Worm (Caenorhabditis elegans) whole organism, L1 larva: ENCODE measurements around the gene E01G6.2.

ENCODE experiments used
- Y116A8C.19 ChIP-seq: sonication (generic microtip); optimal IDR thresholded peaks from 2 replicates; lab custom pipeline; 2016; ENCODE audit warnings: missing compliant biosample characterization, missing genetic modification characterization, borderline replicate concordance
- aha-1 ChIP-seq: fragments of 150-350 bp; optimal IDR thresholded peaks from 2 replicates; lab custom pipeline; 2014; ENCODE audit warnings: missing biosample characterization, missing genetic modification characterization
- alr-1 ChIP-seq: fragments of 200-800 bp; sonication (Bioruptor generic); optimal IDR thresholded peaks from 2 replicates; lab custom pipeline; 2018; ENCODE audit warnings: borderline replicate concordance, mild to moderate bottlenecking, missing genetic modification characterization, missing compliant biosample characterization
- aly-2 ChIP-seq: fragments of 150-350 bp; optimal IDR thresholded peaks from 2 replicates; lab custom pipeline; 2014; ENCODE audit warnings: missing biosample characterization, missing genetic modification characterization
- blmp-1 ChIP-seq: fragments of 150-350 bp; optimal IDR thresholded peaks from 2 replicates; lab custom pipeline; 2014; ENCODE audit warnings: missing biosample characterization, missing genetic modification characterization
- ceh-88 ChIP-seq: fragments of 200-800 bp; sonication (Bioruptor generic); IDR thresholded peaks from 2 replicates; pipeline ENCODE4 v1.3.6; 2022; ENCODE audit warnings: missing genetic modification characterization, missing compliant biosample characterization
- ceh-90 ChIP-seq: sonication (generic microtip); optimal IDR thresholded peaks from 2 replicates; lab custom pipeline; 2016; ENCODE audit warnings: missing genetic modification characterization, missing compliant biosample characterization
- ces-1 ChIP-seq: fragments of 150-350 bp; optimal IDR thresholded peaks from 2 replicates; lab custom pipeline; 2014; ENCODE audit warnings: missing biosample characterization, missing genetic modification reagents, missing genetic modification characterization
- dsc-1 ChIP-seq: sonication (generic microtip); optimal IDR thresholded peaks from 2 replicates; lab custom pipeline; 2016; ENCODE audit warnings: mild to moderate bottlenecking, missing genetic modification characterization, missing compliant biosample characterization
- efl-1 ChIP-seq, 4 experiments: fragments of 150-350 bp; optimal IDR thresholded peaks in 3 of 4; peaks in 1 of 4; 1 replicate in 1 of 4; 2 replicates in 3 of 4; lab custom pipeline; 2014; ENCODE audit warnings: missing biosample characterization in 2 of 4, missing genetic modification characterization in 2 of 4, missing genetic modification reagents in 2 of 4
- egl-27 ChIP-seq, 2 experiments: fragments of 150-350 bp in 1 of 2; sonication (generic microtip); optimal IDR thresholded peaks; 3 replicates each; lab custom pipeline; 2017 to 2018; ENCODE audit warnings: missing biosample characterization in 2 of 2, missing genetic modification characterization in 2 of 2, missing genetic modification reagents in 2 of 2
- elt-2 ChIP-seq: sonication (generic microtip); optimal IDR thresholded peaks from 2 replicates; lab custom pipeline; 2016; ENCODE audit warnings: missing genetic modification characterization, mild to moderate bottlenecking, inconsistent platforms, missing compliant biosample characterization, missing genetic modification reagents
- fkh-10 ChIP-seq: sonication (generic microtip); optimal IDR thresholded peaks from 2 replicates; lab custom pipeline; 2017; ENCODE audit warnings: missing biosample characterization, missing genetic modification reagents, missing genetic modification characterization
- fkh-8 ChIP-seq: sonication (generic microtip); optimal IDR thresholded peaks from 2 replicates; lab custom pipeline; 2016; ENCODE audit warnings: mild to moderate bottlenecking, missing genetic modification characterization, missing compliant biosample characterization
- hpl-2 ChIP-seq: fragments of 150-350 bp; optimal IDR thresholded peaks from 2 replicates; lab custom pipeline; 2014; ENCODE audit warnings: missing biosample characterization, missing genetic modification reagents, missing genetic modification characterization
- irx-1 ChIP-seq: sonication (generic microtip); optimal IDR thresholded peaks from 2 replicates; lab custom pipeline; 2016; ENCODE audit warnings: missing genetic modification characterization, missing compliant biosample characterization
- lin-13 ChIP-seq: fragments of 150-350 bp; optimal IDR thresholded peaks from 2 replicates; lab custom pipeline; 2014; ENCODE audit warnings: missing biosample characterization, missing genetic modification reagents, missing genetic modification characterization
- lin-14 ChIP-seq: fragments of 200-800 bp; sonication (Bioruptor generic); optimal IDR thresholded peaks from 2 replicates; lab custom pipeline; 2018; ENCODE audit warnings: mild to moderate bottlenecking, missing genetic modification characterization, moderate library complexity, missing compliant biosample characterization
- lin-15B ChIP-seq: fragments of 150-350 bp; sonication (generic microtip); optimal IDR thresholded peaks from 3 replicates; lab custom pipeline; 2014; ENCODE audit warnings: missing biosample characterization, missing genetic modification characterization
- lsy-2 ChIP-seq, 2 experiments: fragments of 150-350 bp; optimal IDR thresholded peaks; 2 replicates each; lab custom pipeline; 2014; ENCODE audit warnings: missing biosample characterization in 2 of 2, missing genetic modification characterization in 2 of 2
- mab-9 ChIP-seq: fragments of 200-800 bp; sonication (Bioruptor generic); IDR thresholded peaks from 2 replicates; pipeline ENCODE4 v1.3.6; 2022; ENCODE audit warnings: missing genetic modification reagents, missing genetic modification characterization, missing compliant biosample characterization
- mdl-1 ChIP-seq, 2 experiments: fragments of 150-350 bp; optimal IDR thresholded peaks; 2 replicates each; lab custom pipeline; 2014 to 2017; ENCODE audit warnings: missing biosample characterization in 2 of 2, missing genetic modification characterization in 2 of 2, inconsistent platforms in 1 of 2
- nhr-11 ChIP-seq: fragments of 150-350 bp; optimal IDR thresholded peaks from 2 replicates; lab custom pipeline; 2014; ENCODE audit warnings: missing biosample characterization, missing genetic modification characterization
- nhr-20 ChIP-seq: sonication (generic microtip); optimal IDR thresholded peaks from 2 replicates; lab custom pipeline; 2016; ENCODE audit warnings: mild to moderate bottlenecking, missing genetic modification characterization, missing compliant biosample characterization
- nhr-77 ChIP-seq: fragments of 150-350 bp; optimal IDR thresholded peaks from 2 replicates; lab custom pipeline; 2014; ENCODE audit warnings: missing biosample characterization, missing genetic modification characterization
- nhr-85 ChIP-seq: sonication (generic microtip); peaks from one replicate; lab custom pipeline; 2016; ENCODE audit warnings: missing genetic modification characterization, inconsistent platforms, missing compliant biosample characterization
- nhr-90 ChIP-seq: sonication (generic microtip); optimal IDR thresholded peaks from 2 replicates; lab custom pipeline; 2016; ENCODE audit warnings: mild to moderate bottlenecking, missing genetic modification characterization, missing compliant biosample characterization; ENCODE audit not compliant: poor library complexity
- pag-3 ChIP-seq: sonication (generic microtip); optimal IDR thresholded peaks from 2 replicates; lab custom pipeline; 2017; ENCODE audit warnings: missing genetic modification characterization, mild to moderate bottlenecking, missing compliant biosample characterization, antibody characterized with exemption, borderline replicate concordance; ENCODE audit not compliant: insufficient read depth
- pax-3 ChIP-seq: fragments of 200-800 bp; sonication (Bioruptor generic); optimal IDR thresholded peaks from 2 replicates; lab custom pipeline; 2018; ENCODE audit warnings: mild to moderate bottlenecking, missing genetic modification characterization, moderate library complexity, missing compliant biosample characterization
- rnt-1 ChIP-seq: sonication (generic microtip); optimal IDR thresholded peaks from 2 replicates; lab custom pipeline; 2016; ENCODE audit warnings: mild to moderate bottlenecking, missing genetic modification characterization, moderate library complexity, missing compliant biosample characterization
- sptf-1 ChIP-seq: fragments of 150-350 bp; optimal IDR thresholded peaks from 2 replicates; lab custom pipeline; 2014; ENCODE audit warnings: missing biosample characterization, missing genetic modification characterization
- swsn-7 ChIP-seq: sonication (generic microtip); optimal IDR thresholded peaks from 2 replicates; lab custom pipeline; 2016; ENCODE audit warnings: missing genetic modification characterization, missing compliant biosample characterization
- unc-86 ChIP-seq: sonication (generic microtip); optimal IDR thresholded peaks from 2 replicates; lab custom pipeline; 2016; ENCODE audit warnings: missing genetic modification characterization, missing compliant biosample characterization
- unc-98 ChIP-seq: fragments of 200-800 bp; sonication (Bioruptor generic); IDR thresholded peaks from 2 replicates; pipeline ENCODE4 v1.3.6; 2022; ENCODE audit warnings: missing genetic modification characterization, missing compliant biosample characterization
- zag-1 ChIP-seq: fragments of 150-350 bp; optimal IDR thresholded peaks from 2 replicates; lab custom pipeline; 2014; ENCODE audit warnings: missing biosample characterization, missing genetic modification characterization
- ztf-4 ChIP-seq: fragments of 150-350 bp; optimal IDR thresholded peaks from 2 replicates; lab custom pipeline; 2014; ENCODE audit warnings: missing biosample characterization, missing genetic modification characterization

E01G6.2 gene

ce11 chrX:12230357-12230756, 26.1 kb upstream of the E01G6.2 start:
- TF ChIP-seq pax-3 (tag; lab: Kevin White, UChicago) (no peak), pag-3 (tag; lab: Kevin White, UChicago) (no peak), fkh-8 (tag; lab: Kevin White, UChicago) (no peak), zag-1 (tag; lab: Kevin White, UChicago) (no peak), elt-2 (tag; lab: Kevin White, UChicago) (peak; percentile 15), nhr-90 (tag; lab: Kevin White, UChicago) (no peak), ceh-90 (no peak), alr-1 (no peak)

ce11 chrX:12234424-12234823, 22.0 kb upstream of the E01G6.2 start:
- TF ChIP-seq mab-9 (no peak), efl-1 (optimal IDR thresholded peaks at IDR 0.05; lab: Kevin White, UChicago) (no peak), efl-1 (GFP tag; optimal IDR thresholded peaks at IDR 0.05 in 1 of 2; lab: Kevin White, UChicago) (peak in 1 of 2 experiments; percentile 20)

- peak; percentile 70 for TF ChIP-seq blmp-1
- TF ChIP-seq Y116A8C.19 (tag; lab: Kevin White, UChicago) = no peak
- TF ChIP-seq efl-1 (optimal IDR thresholded peaks at IDR 0.05; lab: Kevin White, UChicago) = no peak
- TF ChIP-seq efl-1 (GFP tag; optimal IDR thresholded peaks at IDR 0.05 in 1 of 2; lab: Kevin White, UChicago) = peak in 1 of 2 experiments; percentile 61
Observed at ce11 chrX:12235388-12235787, 21.1 kb upstream of the E01G6.2 start, which contains the start of gene C23H4.6. C23H4.6 (plus strand) TSS chrX:12235606.

ce11 chrX:12241457-12241856, 15.0 kb upstream of the E01G6.2 start, which contains the start of gene cest-3:
cest-3 (plus strand) TSS chrX:12241646.
- TF ChIP-seq rnt-1 = no peak
- TF ChIP-seq elt-2 (tag; lab: Kevin White, UChicago) = peak; percentile 19

ce11 chrX:12242902-12243301, 13.5 kb upstream of the E01G6.2 start:
- no peak for TF ChIP-seq nhr-77 (tag; lab: Kevin White, UChicago)

ce11 chrX:12248140-12248539, 8.3 kb upstream of the E01G6.2 start:
- TF ChIP-seq rnt-1 (peak; percentile 44), sptf-1 (tag; lab: Kevin White, UChicago) (no peak), unc-86 (tag; lab: Kevin White, UChicago) (no peak), nhr-20 (tag; lab: Kevin White, UChicago) (no peak), lin-14 (GFP tag; lab: Kevin White, UChicago) (peak; percentile 2)

ce11 chrX:12252189-12252588, 4.3 kb upstream of the E01G6.2 start:
- TF ChIP-seq ces-1 (GFP tag; lab: Kevin White, UChicago) = peak; percentile 23
- TF ChIP-seq mdl-1 (tag; optimal IDR thresholded peaks at IDR 0.05; lab: Kevin White, UChicago) = no peak
- peak; percentile 59 for TF ChIP-seq fkh-10

- TF ChIP-seq irx-1 (tag; lab: Kevin White, UChicago) (no peak), dsc-1 (tag; lab: Kevin White, UChicago) (no peak), mab-9 (no peak), mdl-1 (tag; optimal IDR thresholded peaks at IDR 0.05; lab: Kevin White, UChicago) (no peak)
Observed at ce11 chrX:12260381-12260931, 4.0 kb downstream of the E01G6.2 start, which contains the start of gene E01G6.1. E01G6.1 (plus strand) TSS chrX:12260881.

- no peak for TF ChIP-seq nhr-85 (tag; lab: Kevin White, UChicago)
- TF ChIP-seq ceh-88 (GFP tag; lab: Robert Waterston, UW) = no peak
- TF ChIP-seq zag-1 (tag; lab: Kevin White, UChicago) = no peak
- no peak for TF ChIP-seq swsn-7 (tag; lab: Kevin White, UChicago)
- TF ChIP-seq lin-13 = no peak
- no peak for TF ChIP-seq aha-1 (tag; lab: Kevin White, UChicago)
- TF ChIP-seq lin-15B (tag; lab: Kevin White, UChicago) = no peak
- no peak for TF ChIP-seq ceh-90
- TF ChIP-seq unc-98 = no peak
- no peak for TF ChIP-seq lsy-2 (tag; optimal IDR thresholded peaks at IDR 0.05; lab: Kevin White, UChicago)
- TF ChIP-seq egl-27 (tag; optimal IDR thresholded peaks at IDR 0.05; lab: Kevin White, UChicago) = no peak
- no peak for TF ChIP-seq nhr-11
- no peak for TF ChIP-seq hpl-2 (GFP tag; lab: Kevin White, UChicago)
- TF ChIP-seq ztf-4 (tag; lab: Kevin White, UChicago) = no peak
- TF ChIP-seq ces-1 (GFP tag; lab: Kevin White, UChicago) = no peak
- TF ChIP-seq aly-2 = no peak
Observed at ce11 chrX:12270841-12271240, 14.4 kb downstream of the E01G6.2 start, which contains the start of gene otpl-8. otpl-8 (minus strand) TSS chrX:12270941.
